Fruit fly (Drosophila melanogaster) whole organism, prepupa: Measurements from ENCODE around the gene Adk2.

Experiments
- CG11294 ChIP-seq: fragments of 200-800 bp; sonication (Bioruptor generic); IDR thresholded peaks from 2 replicates; pipeline ENCODE4 v1.3.6; 2022; ENCODE audit warnings: missing biosample characterization, missing genetic modification characterization
- CG11762 ChIP-seq: fragments of 200-800 bp; sonication (Bioruptor generic); optimal IDR thresholded peaks from 3 replicates; lab custom pipeline; 2016; ENCODE audit warnings: missing biosample characterization, missing genetic modification characterization; ENCODE audit not compliant: insufficient read depth
- CG11902 ChIP-seq: fragments of 200-800 bp; sonication (Bioruptor generic); optimal IDR thresholded peaks from 3 replicates; lab custom pipeline; 2016; ENCODE audit warnings: missing biosample characterization, missing genetic modification characterization
- CG1621 ChIP-seq: fragments of 200-800 bp; sonication (Bioruptor generic); optimal IDR thresholded peaks from 3 replicates; lab custom pipeline; 2018; ENCODE audit warnings: missing biosample characterization, mild to moderate bottlenecking, missing genetic modification characterization
- CG4318 ChIP-seq: fragments of 200-800 bp; sonication (Bioruptor generic); optimal IDR thresholded peaks from 3 replicates; lab custom pipeline; 2017; ENCODE audit warnings: missing biosample characterization, mild to moderate bottlenecking, missing genetic modification characterization
- CG6163 ChIP-seq: fragments of 200-800 bp; sonication (Bioruptor generic); IDR thresholded peaks from 3 replicates; pipeline ENCODE4 v1.3.6; 2022; ENCODE audit warnings: missing biosample characterization, missing genetic modification characterization
- CG8319 ChIP-seq: fragments of 200-800 bp; sonication (Bioruptor generic); optimal IDR thresholded peaks from 3 replicates; lab custom pipeline; 2016; ENCODE audit warnings: missing biosample characterization, missing genetic modification characterization
- CG9139 ChIP-seq: fragments of 200-800 bp; sonication (Bioruptor generic); optimal IDR thresholded peaks from 3 replicates; lab custom pipeline; 2017; ENCODE audit warnings: missing biosample characterization, mild to moderate bottlenecking, missing genetic modification characterization
- Eip93F ChIP-seq: fragments of 200-800 bp; sonication (Bioruptor generic); optimal IDR thresholded peaks from 2 replicates; lab custom pipeline; 2016; ENCODE audit warnings: missing biosample characterization, mild to moderate bottlenecking, missing genetic modification characterization
- Smox ChIP-seq: fragments of 200-800 bp; sonication (Bioruptor generic); optimal IDR thresholded peaks from 3 replicates; lab custom pipeline; 2016; ENCODE audit warnings: missing biosample characterization, missing genetic modification characterization
- Sox102F ChIP-seq: fragments of 200-800 bp; sonication (Bioruptor generic); optimal IDR thresholded peaks from 2 replicates; lab custom pipeline; 2016; ENCODE audit warnings: missing biosample characterization, mild to moderate bottlenecking, missing genetic modification characterization
- cyc ChIP-seq: fragments of 200-800 bp; sonication (Bioruptor generic); optimal IDR thresholded peaks from 3 replicates; lab custom pipeline; 2016; ENCODE audit warnings: missing biosample characterization, missing genetic modification characterization
- fd59A ChIP-seq: fragments of 200-800 bp; sonication (Bioruptor generic); optimal IDR thresholded peaks from 2 replicates; lab custom pipeline; 2017; ENCODE audit warnings: missing biosample characterization, mild to moderate bottlenecking, missing genetic modification characterization, missing genetic modification reagents
- salr ChIP-seq, 2 experiments: fragments of 200-800 bp; sonication (Bioruptor generic); optimal IDR thresholded peaks; 3 replicates each; lab custom pipeline; 2016 to 2018; ENCODE audit warnings: missing biosample characterization in 2 of 2, missing genetic modification characterization in 2 of 2, mild to moderate bottlenecking in 1 of 2

DNA sequence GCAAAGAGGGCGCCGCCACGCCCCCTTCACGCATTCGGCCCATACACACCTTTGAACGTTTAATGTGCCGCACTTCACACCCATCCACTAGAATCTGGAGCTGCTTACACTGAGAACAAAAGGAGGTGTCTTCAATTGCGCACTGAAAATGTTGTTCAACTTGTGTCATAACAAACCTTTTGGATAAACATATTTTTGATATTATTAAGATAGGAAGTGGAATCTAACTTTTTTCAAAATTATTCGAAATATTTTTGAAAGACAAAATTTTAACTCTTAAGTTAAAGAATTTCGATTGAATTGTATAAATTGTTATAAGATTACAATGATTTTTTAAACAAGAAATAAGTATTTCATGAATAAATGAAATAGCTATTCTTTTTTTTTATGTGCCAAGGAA, 45.8 kb upstream of the Adk2 start:
- TF ChIP-seq CG11902 (no peak), cyc (no peak), Sox102F (GFP tag; lab: Kevin White, UChicago) (no peak), CG9139 (GFP tag; lab: Kevin White, UChicago) (no peak), CG8319 (no peak), salr (GFP tag; optimal IDR thresholded peaks at IDR 0.05; lab: Kevin White, UChicago) (peak in 1 of 2 experiments; percentile 22), CG6163 (GFP tag; lab: Robert Waterston, UW) (no peak), CG4318 (GFP tag; lab: Kevin White, UChicago) (no peak), CG1621 (tag; lab: Kevin White, UChicago) (no peak), CG11294 (GFP tag; lab: Robert Waterston, UW) (no peak), fd59A (GFP tag; lab: Kevin White, UChicago) (no peak), Eip93F (GFP tag; lab: Kevin White, UChicago) (no peak), Smox (GFP tag; lab: Kevin White, UChicago) (no peak), CG11762 (GFP tag; lab: Kevin White, UChicago) (no peak)
